Fruit fly (Drosophila melanogaster): ENCODE measurements around the gene nuf.

dm6 chr3L:14153644-14154043 is 37.0 kb upstream of the nuf start:
- TF ChIP-seq CG12605 (GFP tag; IDR thresholded peaks at IDR 0.05) (no peak), CG13204 (GFP tag; optimal IDR thresholded peaks at IDR 0.05) (no peak), Snoo (tag; optimal IDR thresholded peaks at IDR 0.05) (no peak), CG14655 (GFP tag; optimal IDR thresholded peaks at IDR 0.05) (no peak), CG8159 (tag; optimal IDR thresholded peaks at IDR 0.05) (no peak), CG17806 (tag; optimal IDR thresholded peaks at IDR 0.05) (no peak), Pif1B (GFP tag; optimal IDR thresholded peaks at IDR 0.05) (no peak), fd96Ca (GFP tag; IDR thresholded peaks at IDR 0.05) (no peak), CG34367 (tag; optimal IDR thresholded peaks at IDR 0.05) (no peak), D1 (tag; optimal IDR thresholded peaks at IDR 0.05) (no peak), CG32121 (GFP tag; IDR thresholded peaks at IDR 0.05) (no peak), CG15710 (tag; optimal IDR thresholded peaks at IDR 0.05) (no peak)
